Fruit fly (Drosophila melanogaster): ENCODE measurements around the gene Cpr76Bc.

The Cpr76Bc gene

dm6 chr3L:19500698-19501097 lies 20.0 kb upstream of the Cpr76Bc start, which contains the start of gene CG9451:
Gene CG9451 (minus strand): TSS chr3L:19500798.
- TF ChIP-seq pad (GFP tag; optimal IDR thresholded peaks at IDR 0.05) (no peak), CG5204 (GFP tag; optimal IDR thresholded peaks at IDR 0.05) (no peak), CG7101 (tag; optimal IDR thresholded peaks at IDR 0.05) (no peak), tj (GFP tag; optimal IDR thresholded peaks at IDR 0.05) (no peak), Mnt (GFP tag; optimal IDR thresholded peaks at IDR 0.05) (no peak), Crg-1 (GFP tag; optimal IDR thresholded peaks at IDR 0.05) (no peak), CG11617 (GFP tag; optimal IDR thresholded peaks at IDR 0.05) (no peak), kay (GFP tag; ENCODE audit: borderline replicate concordance) (no peak), CG7045 (GFP tag; optimal IDR thresholded peaks at IDR 0.05) (no peak), Clk (GFP tag; optimal IDR thresholded peaks at IDR 0.05) (no peak), CG33017 (tag; optimal IDR thresholded peaks at IDR 0.05) (no peak)

- no peak for TF ChIP-seq CG33017 (tag; optimal IDR thresholded peaks at IDR 0.05)
- no peak for TF ChIP-seq cnc (optimal IDR thresholded peaks at IDR 0.05)
- no peak for TF ChIP-seq CG5204 (GFP tag; optimal IDR thresholded peaks at IDR 0.05)
- no peak for TF ChIP-seq bab1 (GFP tag; optimal IDR thresholded peaks at IDR 0.05)
Measured at dm6 chr3L:19503770-19504169, 17.0 kb upstream of the Cpr76Bc start, which contains the start of gene CG9452. Gene CG9452 (minus strand): TSS chr3L:19503870.

dm6 chr3L:19504719-19505118 lies 16.0 kb upstream of the Cpr76Bc start:
- TF ChIP-seq ovo (GFP tag; optimal IDR thresholded peaks at IDR 0.05), result no peak
- TF ChIP-seq Mnt (GFP tag; optimal IDR thresholded peaks at IDR 0.05), result peak; percentile 42
- TF ChIP-seq CG1620 (GFP tag; optimal IDR thresholded peaks at IDR 0.05), result no peak
- TF ChIP-seq cnc (optimal IDR thresholded peaks at IDR 0.05), result no peak
- no peak for TF ChIP-seq pad (GFP tag; optimal IDR thresholded peaks at IDR 0.05)
- no peak for TF ChIP-seq Hr96 (GFP tag; optimal IDR thresholded peaks at IDR 0.05)
- TF ChIP-seq toe (GFP tag; optimal IDR thresholded peaks at IDR 0.05), result no peak
- TF ChIP-seq bab1 (GFP tag; optimal IDR thresholded peaks at IDR 0.05), result no peak
- TF ChIP-seq tj (GFP tag; optimal IDR thresholded peaks at IDR 0.05), result peak; percentile 4
- peak; percentile 63 for TF ChIP-seq Crg-1 (GFP tag; optimal IDR thresholded peaks at IDR 0.05)
- TF ChIP-seq CG14711 (tag; optimal IDR thresholded peaks at IDR 0.05), result no peak
- TF ChIP-seq CG11617 (GFP tag; optimal IDR thresholded peaks at IDR 0.05), result peak; percentile 64
- TF ChIP-seq Clk (GFP tag; optimal IDR thresholded peaks at IDR 0.05), result peak; percentile 30
- TF ChIP-seq CG33017 (tag; optimal IDR thresholded peaks at IDR 0.05), result peak; percentile 2
- peak; percentile 76 for TF ChIP-seq CG7045 (GFP tag; optimal IDR thresholded peaks at IDR 0.05)
- TF ChIP-seq CG5204 (GFP tag; optimal IDR thresholded peaks at IDR 0.05), result no peak
- TF ChIP-seq kay (GFP tag; ENCODE audit: borderline replicate concordance), result no peak
- peak; percentile 39 for TF ChIP-seq CG7101 (tag; optimal IDR thresholded peaks at IDR 0.05)
- peak; percentile 30 for TF ChIP-seq CG12768 (GFP tag; optimal IDR thresholded peaks at IDR 0.05)
- TF ChIP-seq cic (GFP tag; optimal IDR thresholded peaks at IDR 0.05), result peak; percentile 11

- TF ChIP-seq CG1620 (GFP tag; optimal IDR thresholded peaks at IDR 0.05), result no peak
- TF ChIP-seq Hr96 (GFP tag; optimal IDR thresholded peaks at IDR 0.05), result no peak
Measured at dm6 chr3L:19512672-19513071, 8.1 kb upstream of the Cpr76Bc start.

dm6 chr3L:19516547-19516946 lies 4.2 kb upstream of the Cpr76Bc start:
- TF ChIP-seq Hr96 (GFP tag; optimal IDR thresholded peaks at IDR 0.05) (peak; percentile 70), CG14711 (tag; optimal IDR thresholded peaks at IDR 0.05) (no peak), Crg-1 (GFP tag; optimal IDR thresholded peaks at IDR 0.05) (no peak), cic (GFP tag; optimal IDR thresholded peaks at IDR 0.05) (no peak), kay (GFP tag; ENCODE audit: borderline replicate concordance) (no peak), Clk (GFP tag; optimal IDR thresholded peaks at IDR 0.05) (no peak), tj (GFP tag; optimal IDR thresholded peaks at IDR 0.05) (no peak), bab1 (GFP tag; optimal IDR thresholded peaks at IDR 0.05) (no peak), CG1620 (GFP tag; optimal IDR thresholded peaks at IDR 0.05) (no peak), CG7101 (tag; optimal IDR thresholded peaks at IDR 0.05) (peak; percentile 54), Mnt (GFP tag; optimal IDR thresholded peaks at IDR 0.05) (peak; percentile 8), CG7045 (GFP tag; optimal IDR thresholded peaks at IDR 0.05) (peak; percentile 51), cnc (optimal IDR thresholded peaks at IDR 0.05) (no peak), pad (GFP tag; optimal IDR thresholded peaks at IDR 0.05) (no peak), toe (GFP tag; optimal IDR thresholded peaks at IDR 0.05) (peak; percentile 51), CG33017 (tag; optimal IDR thresholded peaks at IDR 0.05) (peak; percentile 2), ovo (GFP tag; optimal IDR thresholded peaks at IDR 0.05) (peak; percentile 6), CG11617 (GFP tag; optimal IDR thresholded peaks at IDR 0.05) (no peak), CG12768 (GFP tag; optimal IDR thresholded peaks at IDR 0.05) (no peak), CG5204 (GFP tag; optimal IDR thresholded peaks at IDR 0.05) (peak; percentile 46)

- TF ChIP-seq CG11617 (GFP tag; optimal IDR thresholded peaks at IDR 0.05) (no peak), ovo (GFP tag; optimal IDR thresholded peaks at IDR 0.05) (no peak), CG5204 (GFP tag; optimal IDR thresholded peaks at IDR 0.05) (no peak), Hr96 (GFP tag; optimal IDR thresholded peaks at IDR 0.05) (no peak), kay (GFP tag; ENCODE audit: borderline replicate concordance) (no peak), pad (GFP tag; optimal IDR thresholded peaks at IDR 0.05) (no peak), Clk (GFP tag; optimal IDR thresholded peaks at IDR 0.05) (no peak), toe (GFP tag; optimal IDR thresholded peaks at IDR 0.05) (no peak), CG1620 (GFP tag; optimal IDR thresholded peaks at IDR 0.05) (no peak), CG12768 (GFP tag; optimal IDR thresholded peaks at IDR 0.05) (no peak), CG7101 (tag; optimal IDR thresholded peaks at IDR 0.05) (no peak), Crg-1 (GFP tag; optimal IDR thresholded peaks at IDR 0.05) (no peak), CG33017 (tag; optimal IDR thresholded peaks at IDR 0.05) (no peak), cnc (optimal IDR thresholded peaks at IDR 0.05) (no peak), tj (GFP tag; optimal IDR thresholded peaks at IDR 0.05) (no peak), CG7045 (GFP tag; optimal IDR thresholded peaks at IDR 0.05) (no peak), cic (GFP tag; optimal IDR thresholded peaks at IDR 0.05) (no peak), bab1 (GFP tag; optimal IDR thresholded peaks at IDR 0.05) (no peak), Mnt (GFP tag; optimal IDR thresholded peaks at IDR 0.05) (no peak)
Measured at dm6 chr3L:19518232-19518631, 2.5 kb upstream of the Cpr76Bc start, which contains the start of gene Cpr76Ba. Gene Cpr76Ba (minus strand): TSS chr3L:19518332.
